Fruit fly (Drosophila melanogaster): ENCODE measurements around the gene Pc.

dm6 chr3L:21347197-21347831 lies 29.5 kb upstream of the Pc start:
- TF ChIP-seq rgr (GFP tag; optimal IDR thresholded peaks at IDR 0.05), result peak; percentile 43
- no peak for TF ChIP-seq jim (GFP tag; optimal IDR thresholded peaks at IDR 0.05)
- TF ChIP-seq Abd-B (GFP tag; optimal IDR thresholded peaks at IDR 0.05), result no peak
- peak; percentile 3 for TF ChIP-seq dmrt93B (GFP tag; optimal IDR thresholded peaks at IDR 0.05)
- TF ChIP-seq Dif (GFP tag; optimal IDR thresholded peaks at IDR 0.05; ENCODE audit: partially characterized antibody), result no peak
- no peak for TF ChIP-seq Rel (GFP tag; optimal IDR thresholded peaks at IDR 0.05)
- no peak for TF ChIP-seq Rel (tag; optimal IDR thresholded peaks at IDR 0.05)
- TF ChIP-seq Hnf4 (GFP tag; optimal IDR thresholded peaks at IDR 0.05), result no peak
- TF ChIP-seq CG9705 (GFP tag; optimal IDR thresholded peaks at IDR 0.05), result no peak
- no peak for TF ChIP-seq Mio (GFP tag; optimal IDR thresholded peaks at IDR 0.05)
- no peak for TF ChIP-seq tai (GFP tag; optimal IDR thresholded peaks at IDR 0.05)
- no peak for TF ChIP-seq usp (GFP tag; optimal IDR thresholded peaks at IDR 0.05)
- no peak for TF ChIP-seq Hr78 (GFP tag; optimal IDR thresholded peaks at IDR 0.05)
